Fruit fly (Drosophila melanogaster): ENCODE results near the gene JhI-21.

JhI-21 gene

dm6 chr2L:12010877-12011666 is 44.8 kb downstream of the JhI-21 start (continued):
- TF ChIP-seq CG6813 (GFP tag; optimal IDR thresholded peaks at IDR 0.05): peak; percentile 86
- TF ChIP-seq mam (GFP tag; optimal IDR thresholded peaks at IDR 0.05): peak; percentile 81
- peak; percentile 83 for TF ChIP-seq Abd-B (GFP tag; optimal IDR thresholded peaks at IDR 0.05)
- TF ChIP-seq CG6654 (GFP tag; optimal IDR thresholded peaks at IDR 0.05): peak; percentile 70
- TF ChIP-seq lov (optimal IDR thresholded peaks at IDR 0.05): no peak
- TF ChIP-seq lov (GFP tag; IDR thresholded peaks at IDR 0.05): no peak
- TF ChIP-seq sug (tag; optimal IDR thresholded peaks at IDR 0.05): peak; percentile 45
- TF ChIP-seq br (optimal IDR thresholded peaks at IDR 0.05): no peak
- TF ChIP-seq trh (GFP tag; optimal IDR thresholded peaks at IDR 0.05): peak; percentile 85
- TF ChIP-seq Med (GFP tag): peak; percentile 59
- peak; percentile 92 for TF ChIP-seq Sox100B (GFP tag; optimal IDR thresholded peaks at IDR 0.05)
- no peak for TF ChIP-seq Optix (GFP tag; IDR thresholded peaks at IDR 0.05)
- TF ChIP-seq ewg (GFP tag; optimal IDR thresholded peaks at IDR 0.05): peak; percentile 80
- peak; percentile 73 for TF ChIP-seq Jarid2 (GFP tag; optimal IDR thresholded peaks at IDR 0.05)
- no peak for TF ChIP-seq CG4707 (GFP tag; optimal IDR thresholded peaks at IDR 0.05)
- peak; percentile 96 for TF ChIP-seq CG13424 (tag; optimal IDR thresholded peaks at IDR 0.05)
- TF ChIP-seq Dp (GFP tag; optimal IDR thresholded peaks at IDR 0.05): no peak
- peak; percentile 90 for TF ChIP-seq CG6854 (GFP tag; optimal IDR thresholded peaks at IDR 0.05)
- TF ChIP-seq esg (GFP tag; conservative IDR thresholded peaks at IDR 0.05): no peak
- TF ChIP-seq fd3F (GFP tag; optimal IDR thresholded peaks at IDR 0.05): peak; percentile 92
- TF ChIP-seq sna (GFP tag; IDR thresholded peaks at IDR 0.05; ENCODE audit: partially characterized antibody): no peak
- peak; percentile 95 for TF ChIP-seq Hmr (GFP tag; optimal IDR thresholded peaks at IDR 0.05)
- peak; percentile 89 for TF ChIP-seq Chrac-16 (GFP tag; optimal IDR thresholded peaks at IDR 0.05)
- TF ChIP-seq Hmx (GFP tag; optimal IDR thresholded peaks at IDR 0.05): peak; percentile 50
- no peak for TF ChIP-seq gfzf (GFP tag; optimal IDR thresholded peaks at IDR 0.05)
- no peak for TF ChIP-seq kni (GFP tag; optimal IDR thresholded peaks at IDR 0.05)
- peak; percentile 73 for TF ChIP-seq slp2 (GFP tag; optimal IDR thresholded peaks at IDR 0.05)
- TF ChIP-seq lbe (GFP tag; optimal IDR thresholded peaks at IDR 0.05): peak; percentile 63
- peak; percentile 92 for TF ChIP-seq Hand (GFP tag; optimal IDR thresholded peaks at IDR 0.05)
- TF ChIP-seq cwo (GFP tag; optimal IDR thresholded peaks at IDR 0.05): peak; percentile 88
- TF ChIP-seq CG31365 (tag; optimal IDR thresholded peaks at IDR 0.05): peak; percentile 67
- TF ChIP-seq ro (GFP tag; IDR thresholded peaks at IDR 0.05): no peak
- TF ChIP-seq CG4617 (GFP tag; optimal IDR thresholded peaks at IDR 0.05; ENCODE audit: borderline replicate concordance): peak; percentile 82
- no peak for TF ChIP-seq vnd (GFP tag; IDR thresholded peaks at IDR 0.05; ENCODE audit: partially characterized antibody)
- TF ChIP-seq CG30431 (GFP tag; optimal IDR thresholded peaks at IDR 0.05): peak; percentile 88
- peak; percentile 94 for TF ChIP-seq CG30403 (GFP tag; optimal IDR thresholded peaks at IDR 0.05)
- TF ChIP-seq nmo (GFP tag; optimal IDR thresholded peaks at IDR 0.05): peak; percentile 93
- peak; percentile 80 for TF ChIP-seq CG18764 (GFP tag; optimal IDR thresholded peaks at IDR 0.05)
- TF ChIP-seq twi (tag; optimal IDR thresholded peaks at IDR 0.05): peak; percentile 84
- TF ChIP-seq Hsf (GFP tag; optimal IDR thresholded peaks at IDR 0.05): peak; percentile 86
- TF ChIP-seq wor (GFP tag; IDR thresholded peaks at IDR 0.05): no peak
- TF ChIP-seq btn (GFP tag; optimal IDR thresholded peaks at IDR 0.05): no peak
- TF ChIP-seq Poxn (GFP tag; IDR thresholded peaks at IDR 0.05): no peak
- peak; percentile 93 for TF ChIP-seq CG2712 (tag; optimal IDR thresholded peaks at IDR 0.05)
- peak; percentile 56 for TF ChIP-seq CG11398 (GFP tag; optimal IDR thresholded peaks at IDR 0.05)
- peak; percentile 85 for TF ChIP-seq CG10267 (tag; optimal IDR thresholded peaks at IDR 0.05)
- peak; percentile 90 for TF ChIP-seq pho (GFP tag; optimal IDR thresholded peaks at IDR 0.05)
- no peak for TF ChIP-seq Ravus (GFP tag; IDR thresholded peaks at IDR 0.05)
- TF ChIP-seq CG4328 (GFP tag; optimal IDR thresholded peaks at IDR 0.05): peak; percentile 94
